Fruit fly (Drosophila melanogaster) S2 (cell line): Measurements from ENCODE around the gene rhea.

Experiments
- CG8478 ChIP-seq: fragments of >200 bp; optimal IDR thresholded peaks from 2 replicates; lab custom pipeline; 2018
- CTCF ChIP-seq, 2 experiments: fragments of >200 bp; optimal IDR thresholded peaks; 2 replicates each; lab custom pipeline; 2018

DNA sequence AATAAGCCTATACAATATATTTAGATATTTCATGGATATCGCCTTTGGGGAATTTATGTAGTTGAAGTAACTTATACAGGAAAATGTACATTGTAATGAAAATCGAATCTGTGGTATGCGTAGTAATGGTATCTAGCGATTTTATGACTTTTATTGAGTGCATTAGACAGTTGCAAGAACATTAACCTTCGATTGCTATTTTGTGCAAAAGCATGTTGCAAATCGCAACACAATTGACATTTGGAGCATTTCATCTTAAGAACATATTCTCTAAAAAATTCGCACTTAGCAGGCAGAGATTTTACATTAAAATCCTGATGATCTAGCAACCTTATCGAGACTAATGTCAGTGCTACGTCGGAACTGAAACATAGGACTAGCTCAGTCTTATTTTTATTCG is 74.8 kb downstream of the rhea start, which contains the start of gene S-Lap2:
- TF ChIP-seq CG8478 (lab: Kevin White, UChicago) (no peak), CTCF (optimal IDR thresholded peaks at IDR 0.05; lab: Kevin White, UChicago) (no peak)
